Fruit fly (Drosophila melanogaster) Kc167 (cell line): Measurements from ENCODE around the gene Rox8.

Experiments used
- Myc ChIP-seq: fragments of >200 bp; optimal IDR thresholded peaks from 2 replicates; lab custom pipeline; 2017; ENCODE audit warnings: missing external identifiers
- h ChIP-seq: fragments of >200 bp; optimal IDR thresholded peaks from 3 replicates; lab custom pipeline; 2018; ENCODE audit warnings: missing external identifiers
- insv ChIP-seq: fragments of >200 bp; optimal IDR thresholded peaks from 3 replicates; lab custom pipeline; 2018; ENCODE audit warnings: missing external identifiers
- psq ChIP-seq: fragments of >200 bp; optimal IDR thresholded peaks from 2 replicates; lab custom pipeline; 2017; ENCODE audit warnings: missing external identifiers

dm6 chr3R:24058041-24058440, 10.0 kb upstream of the Rox8 start, which contains the start of gene SMC1:
- TF ChIP-seq h (lab: Kevin White, UChicago) (no peak), psq (no peak), insv (lab: Kevin White, UChicago) (no peak), Myc (lab: Kevin White, UChicago) (no peak)
